Fruit fly (Drosophila melanogaster): Measurements from ENCODE around the gene CG7402.

DNA sequence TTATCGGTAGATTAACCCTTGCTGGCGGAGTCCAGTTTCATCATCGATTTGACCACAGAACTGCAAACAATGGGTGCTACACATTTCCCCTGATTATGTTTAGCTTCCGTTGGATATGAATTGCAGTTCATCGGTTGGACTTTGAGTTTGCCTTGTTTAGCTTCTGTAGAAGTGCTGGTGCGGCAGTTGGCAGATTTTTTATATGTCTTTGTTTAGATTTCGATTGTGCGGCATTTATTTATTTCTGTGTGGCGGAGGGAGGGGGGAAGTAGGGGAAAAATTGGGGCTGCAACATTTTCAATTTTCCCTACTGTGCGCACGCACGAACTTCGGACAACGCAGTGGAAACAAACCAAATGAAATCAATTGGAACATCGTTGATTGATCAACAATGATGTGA is 18.3 kb downstream of the CG7402 start:
- no peak for TF ChIP-seq ttk (optimal IDR thresholded peaks at IDR 0.05)
- TF ChIP-seq psq (optimal IDR thresholded peaks at IDR 0.05) = no peak
- no peak for TF ChIP-seq Myc (optimal IDR thresholded peaks at IDR 0.05)

Measured in Kc167 (cell line).